Fruit fly (Drosophila melanogaster): ENCODE results near the gene CG43145.
A peak's percentile ranks its signal among the peaks of the same experiment; 100 is the strongest.

Gene CG43145

DNA sequence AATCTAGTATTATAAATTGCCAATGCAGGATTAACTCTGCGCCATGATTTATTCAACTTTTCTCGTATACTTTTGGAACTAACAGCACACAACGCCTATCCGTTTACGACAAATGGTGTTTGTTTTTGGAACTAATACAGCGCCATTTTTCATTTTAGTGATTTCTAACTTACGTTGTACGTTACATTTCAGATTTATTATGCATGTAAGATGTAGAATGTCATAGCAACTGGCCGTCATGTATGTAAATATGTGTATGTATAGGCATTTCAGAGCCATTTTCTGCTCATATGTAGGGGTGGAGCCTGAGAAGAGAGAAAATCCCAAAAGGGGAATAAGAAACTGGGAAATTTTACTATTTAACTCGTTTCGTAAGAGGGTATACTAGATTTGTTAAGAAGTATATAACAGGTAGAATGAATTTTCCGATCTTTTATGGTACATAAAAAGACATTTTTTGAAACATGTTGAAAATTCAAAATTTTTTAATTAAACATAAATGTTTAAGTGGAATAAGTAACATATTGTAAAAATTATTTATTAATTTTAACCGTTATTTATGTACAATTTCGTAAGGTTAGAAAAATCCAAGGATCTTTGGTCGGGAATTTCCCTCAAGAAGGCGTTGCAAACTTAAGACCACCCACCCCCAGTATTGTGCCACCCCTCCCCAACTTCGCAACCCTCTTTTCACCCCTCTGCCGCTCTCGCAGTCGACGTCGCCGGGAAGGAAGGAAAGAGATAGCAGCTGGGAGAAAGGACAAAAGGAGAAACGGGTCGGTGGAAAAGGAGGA lies 44.1 kb upstream of the CG43145 start (continued):
- no peak for TF ChIP-seq svp (GFP tag)
- TF ChIP-seq Met (GFP tag; optimal IDR thresholded peaks at IDR 0.05), result no peak
- TF ChIP-seq Lpt (GFP tag; optimal IDR thresholded peaks at IDR 0.05), result peak; percentile 8
- peak; percentile 50 for TF ChIP-seq cyc (GFP tag; optimal IDR thresholded peaks at IDR 0.05)
- TF ChIP-seq spab (GFP tag; optimal IDR thresholded peaks at IDR 0.05), result peak; percentile 3
- no peak for TF ChIP-seq Sox102F (GFP tag; optimal IDR thresholded peaks at IDR 0.05)
- TF ChIP-seq CG3919 (GFP tag; optimal IDR thresholded peaks at IDR 0.05), result peak; percentile 19
- TF ChIP-seq esn (GFP tag; optimal IDR thresholded peaks at IDR 0.05), result peak; percentile 19
- TF ChIP-seq CG34406 (GFP tag; optimal IDR thresholded peaks at IDR 0.05), result no peak
- 0 out of 2 replicates have a peak, but pooled peaks have one; percentile 8 for TF ChIP-seq Gug (GFP tag; IDR thresholded peaks at IDR 0.05)
- peak; percentile 32 for TF ChIP-seq CG10631 (GFP tag; optimal IDR thresholded peaks at IDR 0.05)
- TF ChIP-seq CG8119 (GFP tag; IDR thresholded peaks at IDR 0.05), result peak; percentile 75
- peak; percentile 68 for TF ChIP-seq eg (GFP tag; IDR thresholded peaks at IDR 0.05)

DNA sequence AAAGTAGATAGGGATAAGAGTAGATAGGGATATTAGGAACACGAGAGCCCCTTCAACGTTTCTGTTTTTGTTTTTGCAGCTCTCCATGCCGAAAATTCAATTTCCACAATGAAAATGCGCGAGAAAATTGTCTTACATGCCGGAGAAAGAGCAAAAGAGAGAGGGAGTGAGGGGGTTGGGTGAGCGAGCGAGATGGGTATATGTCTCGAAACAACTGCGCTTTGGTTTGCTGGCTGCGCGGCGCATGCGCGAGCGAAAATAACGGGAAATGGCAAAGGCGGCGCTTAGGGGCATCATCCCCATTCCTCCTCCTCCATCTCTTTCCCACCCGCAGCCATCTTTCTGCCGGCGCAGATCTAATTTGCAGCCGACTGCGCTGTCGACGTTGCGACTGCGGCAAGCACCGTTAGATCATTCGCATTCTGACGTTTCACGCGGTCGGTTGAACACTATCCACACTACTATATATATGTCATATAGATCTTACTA lies 39.3 kb upstream of the CG43145 start, which contains the start of gene Drgx:
TSS of gene Drgx (plus strand) at position 439 of the 489 bp plus-strand sequence.
- TF ChIP-seq CG4318 (GFP tag; optimal IDR thresholded peaks at IDR 0.05), result no peak
- no peak for TF ChIP-seq CG31627 (GFP tag; optimal IDR thresholded peaks at IDR 0.05)
- TF ChIP-seq acj6 (GFP tag; optimal IDR thresholded peaks at IDR 0.05), result no peak
- 0 out of 3 replicates have a peak, but pooled peaks have one; percentile 11 for TF ChIP-seq CG6163 (GFP tag; IDR thresholded peaks at IDR 0.05)

DNA sequence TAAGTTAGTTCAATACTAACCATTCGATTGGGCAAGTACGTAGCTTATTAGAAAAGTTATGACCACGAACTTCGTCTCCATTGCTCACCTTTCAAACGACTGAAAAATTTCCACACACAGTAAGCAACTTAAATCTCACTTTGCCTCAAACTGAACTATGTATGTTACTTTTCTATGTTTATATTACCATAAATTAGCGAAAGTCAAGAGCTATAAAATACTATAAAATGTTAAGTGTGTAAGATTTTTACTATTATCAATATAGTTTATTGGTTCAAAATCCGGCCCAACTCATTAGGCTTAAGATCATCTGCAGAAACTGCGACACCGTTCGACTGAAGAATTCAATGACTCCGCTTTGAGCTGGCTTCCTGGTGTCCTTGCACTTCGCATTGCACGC lies 33.2 kb upstream of the CG43145 start, which contains the start of gene Sfp24Ba:
TSS of gene Sfp24Ba (minus strand) at position 101 of the 400 bp plus-strand sequence.
- TF ChIP-seq CG7368 (GFP tag; optimal IDR thresholded peaks at IDR 0.05) (no peak), CG8119 (GFP tag; IDR thresholded peaks at IDR 0.05) (no peak), CG8319 (GFP tag; optimal IDR thresholded peaks at IDR 0.05) (no peak), CG11762 (GFP tag; optimal IDR thresholded peaks at IDR 0.05; ENCODE audit: insufficient read depth) (no peak), fkh (GFP tag; optimal IDR thresholded peaks at IDR 0.05) (no peak), Gug (GFP tag; IDR thresholded peaks at IDR 0.05) (no peak), Hr39 (GFP tag; optimal IDR thresholded peaks at IDR 0.05) (no peak), Hr38 (GFP tag; optimal IDR thresholded peaks at IDR 0.05) (no peak), dac (GFP tag; optimal IDR thresholded peaks at IDR 0.05) (no peak), CG6854 (GFP tag; optimal IDR thresholded peaks at IDR 0.05) (no peak), CG32006 (GFP tag; optimal IDR thresholded peaks at IDR 0.05) (no peak), Eip78C (GFP tag) (no peak), CG11902 (GFP tag; optimal IDR thresholded peaks at IDR 0.05) (no peak), CG3919 (GFP tag; optimal IDR thresholded peaks at IDR 0.05) (no peak), cyc (GFP tag; optimal IDR thresholded peaks at IDR 0.05) (no peak)

DNA sequence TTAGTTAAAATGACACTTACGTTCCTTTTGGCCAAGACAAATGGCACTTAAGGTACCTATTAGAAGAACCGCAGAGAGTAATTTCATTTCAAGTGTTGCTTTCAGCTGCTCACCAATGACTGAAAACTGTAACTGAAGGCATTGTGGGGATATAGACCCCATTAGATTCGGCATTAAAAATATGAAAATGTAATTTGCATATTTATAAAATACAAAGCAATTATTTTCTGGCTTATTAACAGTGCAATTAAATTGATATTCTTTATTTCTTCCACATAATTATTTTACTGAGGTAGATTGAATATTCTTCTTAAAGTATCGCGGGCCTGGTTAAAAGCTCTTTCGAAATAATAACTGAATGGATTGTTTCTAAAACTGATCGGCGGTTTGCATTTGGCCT lies 32.6 kb upstream of the CG43145 start, which contains the start of gene Sfp24Bd:
TSS of gene Sfp24Bd (minus strand) at position 101 of the 400 bp plus-strand sequence.
- TF ChIP-seq Hr4 (GFP tag; optimal IDR thresholded peaks at IDR 0.05) (no peak), Sox102F (GFP tag; optimal IDR thresholded peaks at IDR 0.05) (no peak), OdsH (GFP tag; optimal IDR thresholded peaks at IDR 0.05) (no peak), Sox15 (GFP tag; optimal IDR thresholded peaks at IDR 0.05) (no peak), vri (GFP tag; optimal IDR thresholded peaks at IDR 0.05) (no peak), Sox14 (GFP tag; optimal IDR thresholded peaks at IDR 0.05) (no peak), CG3919 (GFP tag; optimal IDR thresholded peaks at IDR 0.05) (no peak), svp (GFP tag) (no peak), Lpt (GFP tag; optimal IDR thresholded peaks at IDR 0.05) (no peak), Met (GFP tag; optimal IDR thresholded peaks at IDR 0.05) (no peak), CG6163 (GFP tag; IDR thresholded peaks at IDR 0.05) (no peak), CG8319 (GFP tag; optimal IDR thresholded peaks at IDR 0.05) (no peak), esn (GFP tag; optimal IDR thresholded peaks at IDR 0.05) (no peak), Ets21C (GFP tag; optimal IDR thresholded peaks at IDR 0.05) (no peak)
